Worm (Caenorhabditis elegans) whole organism, young adult: ENCODE results near the gene srr-9.

Source experiments
- B0019.2 ChIP-seq: fragments of 200-800 bp; sonication (Bioruptor generic); conservative IDR thresholded peaks from 2 replicates; pipeline ENCODE4 v1.3.6; 2022; ENCODE audit warnings: missing genetic modification reagents, missing genetic modification characterization, missing compliant biosample characterization
- B0035.1 ChIP-seq: sonication (generic microtip); optimal IDR thresholded peaks from 2 replicates; lab custom pipeline; 2016; ENCODE audit warnings: missing genetic modification characterization, mild to moderate bottlenecking, missing compliant biosample characterization, missing genotype, missing genetic modification reagents
- B0261.1 ChIP-seq: sonication (generic microtip); optimal IDR thresholded peaks from 2 replicates; lab custom pipeline; 2016; ENCODE audit warnings: mild to moderate bottlenecking, missing genetic modification characterization, moderate library complexity, missing compliant biosample characterization
- C06A6.2 ChIP-seq: fragments of 200-800 bp; sonication (Bioruptor generic); conservative IDR thresholded peaks from 2 replicates; pipeline ENCODE4 v1.3.6; 2022; ENCODE audit warnings: missing genetic modification characterization, missing compliant biosample characterization
- F10E7.11 ChIP-seq: sonication (generic microtip); optimal IDR thresholded peaks from 2 replicates; lab custom pipeline; 2017; ENCODE audit warnings: mild to moderate bottlenecking, missing genetic modification characterization, moderate library complexity, missing compliant biosample characterization
- F23B12.7 ChIP-seq: sonication (generic microtip); optimal IDR thresholded peaks from 2 replicates; lab custom pipeline; 2017; ENCODE audit warnings: missing genetic modification characterization, mild to moderate bottlenecking, missing compliant biosample characterization, antibody characterized with exemption, moderate library complexity; ENCODE audit not compliant: insufficient read depth
- F33H1.4 ChIP-seq: fragments of 200-800 bp; sonication (Bioruptor generic); IDR thresholded peaks from 2 replicates; pipeline ENCODE4 v1.3.6; 2022; ENCODE audit warnings: missing genetic modification reagents, missing genetic modification characterization, missing compliant biosample characterization
- F57C9.4 ChIP-seq: sonication (generic microtip); optimal IDR thresholded peaks from 2 replicates; lab custom pipeline; 2017; ENCODE audit warnings: mild to moderate bottlenecking, missing genetic modification characterization, missing compliant biosample characterization
- K12H6.12 ChIP-seq: fragments of 200-800 bp; sonication (Bioruptor generic); optimal IDR thresholded peaks from 2 replicates; lab custom pipeline; 2018; ENCODE audit warnings: mild to moderate bottlenecking, missing genetic modification characterization, missing compliant biosample characterization
- T07F8.4 ChIP-seq: sonication (generic microtip); optimal IDR thresholded peaks from 2 replicates; lab custom pipeline; 2016; ENCODE audit warnings: mild to moderate bottlenecking, missing genetic modification characterization, moderate library complexity, missing compliant biosample characterization
- Y53F4B.3 ChIP-seq: fragments of 200-800 bp; sonication (Bioruptor generic); IDR thresholded peaks from 2 replicates; pipeline ENCODE4 v1.3.6; 2022; ENCODE audit warnings: missing genetic modification reagents, missing genetic modification characterization, missing compliant biosample characterization
- Y56A3A.18 ChIP-seq: fragments of 200-800 bp; sonication (Bioruptor generic); IDR thresholded peaks from 2 replicates; pipeline ENCODE4 v1.3.6; 2022; ENCODE audit warnings: missing genetic modification reagents, missing genetic modification characterization, missing compliant biosample characterization
- ZK185.1 ChIP-seq: sonication (generic microtip); optimal IDR thresholded peaks from 2 replicates; lab custom pipeline; 2016; ENCODE audit warnings: mild to moderate bottlenecking, missing genetic modification characterization, missing compliant biosample characterization; ENCODE audit not compliant: poor library complexity, severe bottlenecking
- aptf-2 ChIP-seq: fragments of 200-800 bp; sonication (Bioruptor generic); conservative IDR thresholded peaks from 2 replicates; pipeline ENCODE4 v1.3.6; 2022; ENCODE audit warnings: missing genetic modification reagents, missing genetic modification characterization, missing compliant biosample characterization
- athp-1 ChIP-seq: sonication (generic microtip); optimal IDR thresholded peaks from 2 replicates; lab custom pipeline; 2017; ENCODE audit warnings: mild to moderate bottlenecking, missing genetic modification characterization, missing compliant biosample characterization
- attf-3 ChIP-seq: fragments of 200-800 bp; sonication (Bioruptor generic); conservative IDR thresholded peaks from 2 replicates; pipeline ENCODE4 v1.3.6; 2022; ENCODE audit warnings: missing genetic modification reagents, missing genetic modification characterization, missing compliant biosample characterization
- bed-2 ChIP-seq: fragments of 200-800 bp; sonication (Bioruptor generic); IDR thresholded peaks from 2 replicates; pipeline ENCODE4 v1.3.6; 2022; ENCODE audit warnings: missing genetic modification reagents, missing genetic modification characterization, missing compliant biosample characterization
- ccch-3 ChIP-seq: fragments of 200-800 bp; sonication (Bioruptor generic); optimal IDR thresholded peaks from 2 replicates; lab custom pipeline; 2018; ENCODE audit warnings: mild to moderate bottlenecking, missing genetic modification characterization, missing compliant biosample characterization
- ceh-27 ChIP-seq: fragments of 200-800 bp; sonication (Bioruptor generic); optimal IDR thresholded peaks from 2 replicates; lab custom pipeline; 2018; ENCODE audit warnings: mild to moderate bottlenecking, missing genetic modification characterization, moderate library complexity, missing compliant biosample characterization
- ceh-79 ChIP-seq: sonication (generic microtip); optimal IDR thresholded peaks from 2 replicates; lab custom pipeline; 2017; ENCODE audit warnings: mild to moderate bottlenecking, missing genetic modification characterization, missing compliant biosample characterization
- dpff-1 ChIP-seq: sonication (generic microtip); optimal IDR thresholded peaks from 2 replicates; lab custom pipeline; 2017; ENCODE audit warnings: mild to moderate bottlenecking, missing genetic modification characterization, missing compliant biosample characterization
- efl-1 ChIP-seq: fragments of 150-350 bp; optimal IDR thresholded peaks from 2 replicates; lab custom pipeline; 2014; ENCODE audit warnings: missing biosample characterization, missing genetic modification reagents, missing genetic modification characterization
- egrh-3 ChIP-seq: fragments of 200-800 bp; sonication (Bioruptor generic); IDR thresholded peaks from 2 replicates; pipeline ENCODE4 v1.3.6; 2022; ENCODE audit warnings: missing genetic modification reagents, missing genetic modification characterization, missing compliant biosample characterization
- gei-17 ChIP-seq: fragments of 200-800 bp; sonication (Bioruptor generic); optimal IDR thresholded peaks from 2 replicates; lab custom pipeline; 2018; ENCODE audit warnings: mild to moderate bottlenecking, missing genetic modification characterization, missing compliant biosample characterization
- him-1 ChIP-seq: sonication (generic microtip); optimal IDR thresholded peaks from 2 replicates; lab custom pipeline; 2016; ENCODE audit warnings: missing genotype, missing genetic modification reagents, missing genetic modification characterization, missing compliant biosample characterization
- hlh-12 ChIP-seq: sonication (generic microtip); optimal IDR thresholded peaks from 2 replicates; lab custom pipeline; 2016; ENCODE audit warnings: missing genetic modification characterization, missing compliant biosample characterization
- hmg-1.2 ChIP-seq: fragments of 200-800 bp; sonication (Bioruptor generic); IDR thresholded peaks from 2 replicates; pipeline ENCODE4 v1.3.6; 2022; ENCODE audit warnings: missing genetic modification reagents, missing genetic modification characterization, missing compliant biosample characterization
- hsf-1 ChIP-seq: fragments of 200-800 bp; sonication (Bioruptor generic); IDR thresholded peaks from 2 replicates; pipeline ENCODE4 v1.3.6; 2022; ENCODE audit warnings: missing genetic modification reagents, missing genetic modification characterization, missing compliant biosample characterization
- let-607 ChIP-seq, 2 experiments: fragments of 200-800 bp in 1 of 2; sonication (Bioruptor generic) in 1 of 2; sonication (generic microtip) in 1 of 2; optimal IDR thresholded peaks; 2 replicates each; lab custom pipeline; 2016 to 2018; ENCODE audit warnings: mild to moderate bottlenecking in 2 of 2, missing compliant biosample characterization in 2 of 2, missing genetic modification characterization in 2 of 2, moderate library complexity in 2 of 2, missing genotype in 1 of 2
- lin-35 ChIP-seq, 3 experiments: fragments of 150-350 bp in 2 of 3; sonication (generic microtip) in 1 of 3; optimal IDR thresholded peaks; 2 replicates each; lab custom pipeline; 2014 to 2018; ENCODE audit warnings: missing biosample characterization in 3 of 3, missing genetic modification characterization in 3 of 3, missing genetic modification reagents in 3 of 3
- lin-54 ChIP-seq: fragments of 200-800 bp; sonication (Bioruptor generic); optimal IDR thresholded peaks from 2 replicates; lab custom pipeline; 2018; ENCODE audit warnings: mild to moderate bottlenecking, missing genetic modification characterization, missing compliant biosample characterization
- lsl-1 ChIP-seq: fragments of 200-800 bp; sonication (Bioruptor generic); optimal IDR thresholded peaks from 2 replicates; lab custom pipeline; 2018; ENCODE audit warnings: mild to moderate bottlenecking, missing genetic modification characterization, moderate library complexity, missing compliant biosample characterization
- lsy-27 ChIP-seq: sonication (generic microtip); optimal IDR thresholded peaks from 2 replicates; lab custom pipeline; 2017; ENCODE audit warnings: missing genetic modification characterization, mild to moderate bottlenecking, missing compliant biosample characterization, antibody characterized with exemption, missing genotype, borderline replicate concordance; ENCODE audit not compliant: insufficient read depth
- madf-8 ChIP-seq: fragments of 200-800 bp; sonication (Bioruptor generic); conservative IDR thresholded peaks from 2 replicates; pipeline ENCODE4 v1.3.6; 2022; ENCODE audit warnings: missing genetic modification reagents, missing genetic modification characterization, missing compliant biosample characterization
- mel-28 ChIP-seq: sonication (generic microtip); optimal IDR thresholded peaks from 2 replicates; lab custom pipeline; 2016; ENCODE audit warnings: borderline replicate concordance, mild to moderate bottlenecking, missing genetic modification characterization, missing compliant biosample characterization
- mxl-1 ChIP-seq: sonication (generic microtip); optimal IDR thresholded peaks from 2 replicates; lab custom pipeline; 2016; ENCODE audit warnings: missing genetic modification characterization, missing compliant biosample characterization
- nhr-120 ChIP-seq: fragments of 200-800 bp; sonication (Bioruptor generic); IDR thresholded peaks from 2 replicates; pipeline ENCODE4 v1.3.6; 2022; ENCODE audit warnings: missing genetic modification characterization, missing compliant biosample characterization
- rec-8 ChIP-seq, 2 experiments: sonication (generic microtip); optimal IDR thresholded peaks; 2 replicates each; lab custom pipeline; 2016; ENCODE audit warnings: mild to moderate bottlenecking in 2 of 2, missing genetic modification characterization in 2 of 2, missing genetic modification reagents in 2 of 2, missing genotype in 2 of 2, missing biosample characterization in 1 of 2, missing compliant biosample characterization in 1 of 2, moderate library complexity in 1 of 2
- repo-1 ChIP-seq: sonication (generic microtip); optimal IDR thresholded peaks from 2 replicates; lab custom pipeline; 2017; ENCODE audit warnings: mild to moderate bottlenecking, missing genetic modification characterization, missing compliant biosample characterization
- rpc-1 ChIP-seq, 2 experiments: fragments of 150-350 bp in 1 of 2; sonication (generic microtip) in 1 of 2; optimal IDR thresholded peaks; 2 replicates each; lab custom pipeline; 2014 to 2018; ENCODE audit warnings: missing biosample characterization in 1 of 2, missing genetic modification characterization in 1 of 2, missing genetic modification reagents in 1 of 2, missing genotype in 1 of 2
- somi-1 ChIP-seq: fragments of 200-800 bp; sonication (Bioruptor generic); optimal IDR thresholded peaks from 2 replicates; lab custom pipeline; 2018; ENCODE audit warnings: mild to moderate bottlenecking, missing genetic modification characterization, missing compliant biosample characterization
- xnd-1 ChIP-seq: sonication (generic microtip); optimal IDR thresholded peaks from 2 replicates; lab custom pipeline; 2016; ENCODE audit warnings: missing genotype, missing genetic modification reagents, missing genetic modification characterization, missing compliant biosample characterization
- zim-3 ChIP-seq: sonication (generic microtip); optimal IDR thresholded peaks from 2 replicates; lab custom pipeline; 2017; ENCODE audit warnings: mild to moderate bottlenecking, missing genetic modification characterization, moderate library complexity, missing compliant biosample characterization
- ztf-3 ChIP-seq: fragments of 200-800 bp; sonication (Bioruptor generic); optimal IDR thresholded peaks from 2 replicates; lab custom pipeline; 2018; ENCODE audit warnings: mild to moderate bottlenecking, missing genetic modification characterization, missing compliant biosample characterization

srr-9 gene

ce11 chrV:7721945-7722344 is 15.9 kb upstream of the srr-9 start, which contains the start of gene ZK105.14:
ZK105.14 (minus strand) TSS chrV:7722045.
- TF ChIP-seq xnd-1 (tag; lab: Kevin White, UChicago) (no peak), him-1 (no peak), rpc-1 (optimal IDR thresholded peaks at IDR 0.05; lab: Kevin White, UChicago) (no peak), rpc-1 (tag; optimal IDR thresholded peaks at IDR 0.05; lab: Kevin White, UChicago) (no peak), Y53F4B.3 (no peak), C06A6.2 (GFP tag; lab: Robert Waterston, UW) (no peak), T07F8.4 (tag; lab: Kevin White, UChicago) (no peak), F10E7.11 (tag; lab: Kevin White, UChicago) (no peak), hmg-1.2 (GFP tag; lab: Robert Waterston, UW) (no peak), lin-54 (GFP tag; lab: Kevin White, UChicago) (no peak), ZK185.1 (tag; lab: Kevin White, UChicago) (no peak), ceh-79 (no peak), lsl-1 (GFP tag; lab: Kevin White, UChicago) (no peak), bed-2 (GFP tag; lab: Robert Waterston, UW) (no peak), aptf-2 (GFP tag; lab: Robert Waterston, UW) (no peak), Y56A3A.18 (no peak), B0261.1 (tag; lab: Kevin White, UChicago) (no peak), ztf-3 (GFP tag; lab: Kevin White, UChicago) (no peak), efl-1 (GFP tag; lab: Kevin White, UChicago) (no peak), K12H6.12 (no peak), mxl-1 (no peak)

DNA sequence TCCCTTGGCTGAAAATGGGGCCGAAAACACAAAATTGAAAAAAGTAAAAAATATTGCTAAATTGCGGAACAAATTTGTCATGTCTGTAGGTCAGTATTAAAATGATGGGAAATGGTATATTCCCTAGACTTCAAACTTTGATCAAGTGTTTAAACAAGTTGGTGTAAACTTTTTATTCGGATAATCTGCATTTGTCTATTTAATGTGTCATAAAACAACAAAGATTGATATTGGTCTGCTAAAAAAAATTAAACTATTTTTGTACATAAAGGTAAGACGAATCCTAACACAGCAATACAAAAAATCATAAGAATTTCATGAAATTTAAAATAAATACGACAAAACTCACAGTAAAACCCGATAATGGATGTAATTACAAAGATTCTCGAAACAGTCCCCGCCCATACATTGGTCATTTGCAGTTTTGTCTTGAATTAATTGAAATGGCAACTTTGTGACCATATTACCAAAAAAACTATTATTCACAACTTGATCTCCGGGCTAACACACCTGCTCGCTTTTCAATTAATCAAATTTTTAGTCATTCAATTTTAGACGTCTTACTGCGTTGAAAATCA is 13.8 kb upstream of the srr-9 start, which contains the start of the genes ZK105.6 and ZK105.8:
TSS of gene ZK105.6 (minus strand) at position 101 of the 578 bp plus-strand sequence.
TSS of gene ZK105.8 (plus strand) at position 528 of the 578 bp plus-strand sequence.
- TF ChIP-seq zim-3 (tag; lab: Kevin White, UChicago) (no peak), lin-54 (GFP tag; lab: Kevin White, UChicago) (no peak), rec-8 (tag; optimal IDR thresholded peaks at IDR 0.05; lab: Kevin White, UChicago) (no peak), somi-1 (GFP tag; lab: Kevin White, UChicago) (no peak), repo-1 (tag; lab: Kevin White, UChicago) (no peak), let-607 (tag; optimal IDR thresholded peaks at IDR 0.05; lab: Kevin White, UChicago) (no peak), lin-35 (GFP tag; optimal IDR thresholded peaks at IDR 0.05; lab: Kevin White, UChicago) (no peak), nhr-120 (GFP tag; lab: Robert Waterston, UW) (no peak), attf-3 (no peak), B0261.1 (tag; lab: Kevin White, UChicago) (no peak), mel-28 (tag; lab: Kevin White, UChicago) (no peak), ZK185.1 (tag; lab: Kevin White, UChicago) (no peak), B0019.2 (GFP tag; lab: Robert Waterston, UW) (no peak), B0035.1 (tag; lab: Kevin White, UChicago) (no peak), athp-1 (no peak)

DNA sequence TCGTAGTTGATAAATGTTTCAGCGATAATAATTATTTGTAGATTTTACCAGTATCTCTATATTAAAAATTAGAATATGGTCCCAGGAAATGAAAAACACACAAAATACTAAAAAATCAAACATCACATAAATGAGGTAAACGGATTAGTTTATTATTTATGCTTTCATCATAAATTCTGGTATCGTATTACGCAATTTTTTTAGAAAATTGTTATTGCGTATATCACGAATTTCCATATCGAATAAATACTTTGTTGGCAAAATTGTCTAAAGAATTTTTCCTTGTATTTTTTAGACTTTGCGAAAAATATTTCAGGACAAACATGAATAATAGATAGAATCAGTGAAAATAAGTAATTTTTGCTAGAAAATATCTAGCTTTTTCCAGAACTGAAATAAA is 11.6 kb upstream of the srr-9 start:
- TF ChIP-seq hsf-1 (no peak), egrh-3 (no peak), hmg-1.2 (GFP tag; lab: Robert Waterston, UW) (no peak), F33H1.4 (no peak), ceh-27 (GFP tag; lab: Kevin White, UChicago) (no peak), efl-1 (GFP tag; lab: Kevin White, UChicago) (no peak), dpff-1 (no peak), F57C9.4 (tag; lab: Kevin White, UChicago) (no peak), B0035.1 (tag; lab: Kevin White, UChicago) (no peak), gei-17 (GFP tag; lab: Kevin White, UChicago) (no peak), lsl-1 (GFP tag; lab: Kevin White, UChicago) (no peak), F23B12.7 (no peak), lsy-27 (no peak), hlh-12 (tag; lab: Kevin White, UChicago) (no peak), him-1 (no peak), madf-8 (GFP tag; lab: Robert Waterston, UW) (no peak), ccch-3 (GFP tag; lab: Kevin White, UChicago) (no peak)
